Fruit fly (Drosophila melanogaster) whole organism, embryonic: ENCODE data around the gene MICAL-like.

Source experiments
- Bteb2 ChIP-seq: fragments of 200-800 bp; sonication (Bioruptor generic); optimal IDR thresholded peaks from 2 replicates; lab custom pipeline; 2016; ENCODE audit warnings: missing biosample characterization, missing genetic modification characterization
- CG10209 ChIP-seq: fragments of 200-800 bp; sonication (Bioruptor generic); optimal IDR thresholded peaks from 3 replicates; lab custom pipeline; 2017; ENCODE audit warnings: missing biosample characterization, mild to moderate bottlenecking, missing genetic modification characterization, missing genetic modification reagents
- CG11456 ChIP-seq: fragments of 200-800 bp; sonication (Bioruptor generic); IDR thresholded peaks from 3 replicates; pipeline ENCODE4 v1.3.6; 2022; ENCODE audit warnings: missing biosample characterization, missing genetic modification characterization
- CG12659 ChIP-seq: fragments of 200-800 bp; sonication (Bioruptor generic); optimal IDR thresholded peaks from 3 replicates; lab custom pipeline; 2017; ENCODE audit warnings: mild to moderate bottlenecking, missing biosample characterization, missing genetic modification reagents, missing genetic modification characterization
- CG12744 ChIP-seq: fragments of 200-800 bp; sonication (Bioruptor generic); optimal IDR thresholded peaks from 2 replicates; lab custom pipeline; 2016; ENCODE audit warnings: missing biosample characterization, missing genetic modification characterization
- CG13296 ChIP-seq: fragments of 200-800 bp; sonication (Bioruptor generic); optimal IDR thresholded peaks from 3 replicates; lab custom pipeline; 2018; ENCODE audit warnings: missing biosample characterization, mild to moderate bottlenecking, missing genetic modification characterization
- CG13775 ChIP-seq: fragments of 200-800 bp; sonication (Bioruptor generic); optimal IDR thresholded peaks from 3 replicates; lab custom pipeline; 2017; ENCODE audit warnings: missing biosample characterization, mild to moderate bottlenecking, missing genetic modification characterization
- CG2202 ChIP-seq: fragments of 200-800 bp; sonication (Bioruptor generic); optimal IDR thresholded peaks from 2 replicates; lab custom pipeline; 2018; ENCODE audit warnings: missing biosample characterization, mild to moderate bottlenecking, missing genetic modification characterization
- CG2712 ChIP-seq: fragments of 200-800 bp; optimal IDR thresholded peaks from 3 replicates; lab custom pipeline; 2019; ENCODE audit warnings: missing biosample characterization, mild to moderate bottlenecking, missing genetic modification characterization, moderate library complexity
- CG30403 ChIP-seq: fragments of 200-800 bp; sonication (Bioruptor generic); optimal IDR thresholded peaks from 3 replicates; lab custom pipeline; 2016; ENCODE audit warnings: missing biosample characterization, missing genetic modification characterization
- CG30431 ChIP-seq: fragments of 200-800 bp; sonication (Bioruptor generic); optimal IDR thresholded peaks from 2 replicates; lab custom pipeline; 2017; ENCODE audit warnings: missing biosample characterization, missing genetic modification characterization
- CG32532 ChIP-seq: fragments of 200-800 bp; sonication (Bioruptor generic); IDR thresholded peaks from 2 replicates; pipeline ENCODE4 v1.3.6; 2022; ENCODE audit warnings: missing biosample characterization, missing genetic modification characterization
- CG42726 ChIP-seq: fragments of 200-800 bp; sonication (Bioruptor generic); IDR thresholded peaks from 2 replicates; pipeline ENCODE4 v1.3.6; 2022; ENCODE audit warnings: missing biosample characterization, missing genetic modification characterization; ENCODE audit not compliant: partially characterized antibody
- CG43689 ChIP-seq: fragments of 200-800 bp; sonication (Bioruptor generic); IDR thresholded peaks from 2 replicates; pipeline ENCODE4 v1.3.6; 2022; ENCODE audit warnings: missing biosample characterization, missing genetic modification characterization
- CG6791 ChIP-seq: fragments of 200-800 bp; sonication (Bioruptor generic); IDR thresholded peaks from 3 replicates; pipeline ENCODE4 v1.3.6; 2022; ENCODE audit warnings: missing biosample characterization, missing genetic modification characterization; ENCODE audit not compliant: partially characterized antibody
- CG8089 ChIP-seq: fragments of 200-800 bp; sonication (Bioruptor generic); optimal IDR thresholded peaks from 3 replicates; lab custom pipeline; 2016; ENCODE audit warnings: missing biosample characterization, missing genetic modification characterization
- CG8290 ChIP-seq, 3 experiments: fragments of 200-800 bp; sonication (Bioruptor generic); optimal IDR thresholded peaks; 2 replicates each; lab custom pipeline; 2016 to 2019; ENCODE audit warnings: missing biosample characterization in 3 of 3, missing genetic modification characterization in 3 of 3, mild to moderate bottlenecking in 2 of 3, moderate library complexity in 1 of 3
- CG8478 ChIP-seq: fragments of >200 bp; optimal IDR thresholded peaks from 2 replicates; lab custom pipeline; 2018
- Gsc ChIP-seq: fragments of 200-800 bp; sonication (Bioruptor generic); IDR thresholded peaks from 2 replicates; pipeline ENCODE4 v1.3.6; 2022; ENCODE audit warnings: missing biosample characterization, missing genetic modification characterization
- HmgD ChIP-seq: fragments of 200-800 bp; sonication (Bioruptor generic); optimal IDR thresholded peaks from 3 replicates; lab custom pipeline; 2016; ENCODE audit warnings: missing biosample characterization, missing genetic modification characterization
- HmgZ ChIP-seq: fragments of 200-800 bp; sonication (Bioruptor generic); optimal IDR thresholded peaks from 2 replicates; lab custom pipeline; 2018; ENCODE audit warnings: missing biosample characterization, mild to moderate bottlenecking, missing genetic modification characterization
- Hmx ChIP-seq: fragments of 200-800 bp; sonication (Bioruptor generic); optimal IDR thresholded peaks from 2 replicates; lab custom pipeline; 2016; ENCODE audit warnings: missing biosample characterization, missing genetic modification characterization
- Lhr ChIP-seq: fragments of 200-800 bp; sonication (Bioruptor generic); optimal IDR thresholded peaks from 3 replicates; lab custom pipeline; 2017; ENCODE audit warnings: mild to moderate bottlenecking, missing biosample characterization, missing genetic modification reagents, missing genetic modification characterization
- Ptx1 ChIP-seq: fragments of 200-800 bp; sonication (Bioruptor generic); IDR thresholded peaks from 2 replicates; pipeline ENCODE4 v1.3.6; 2022; ENCODE audit warnings: missing biosample characterization, missing genetic modification characterization
- Scr ChIP-seq: fragments of 200-800 bp; sonication (Bioruptor generic); IDR thresholded peaks from 2 replicates; pipeline ENCODE4 v1.3.6; 2022; ENCODE audit warnings: missing biosample characterization, missing genetic modification characterization; ENCODE audit not compliant: partially characterized antibody
- amos ChIP-seq: fragments of 200-800 bp; sonication (Bioruptor generic); IDR thresholded peaks from 2 replicates; pipeline ENCODE4 v1.3.6; 2022; ENCODE audit warnings: missing biosample characterization, missing genetic modification characterization; ENCODE audit not compliant: partially characterized antibody
- ash1 ChIP-seq: fragments of 200-800 bp; sonication (Bioruptor generic); optimal IDR thresholded peaks from 2 replicates; lab custom pipeline; 2018; ENCODE audit warnings: missing biosample characterization, mild to moderate bottlenecking, missing genetic modification characterization
- cato ChIP-seq: fragments of 200-800 bp; sonication (Bioruptor generic); optimal IDR thresholded peaks from 2 replicates; lab custom pipeline; 2016; ENCODE audit warnings: missing biosample characterization, missing genetic modification characterization, borderline replicate concordance
- chif ChIP-seq, 2 experiments: fragments of 200-800 bp; sonication (Bioruptor generic); optimal IDR thresholded peaks; 3 replicates each; lab custom pipeline; 2016; ENCODE audit warnings: missing biosample characterization in 2 of 2, missing genetic modification characterization in 2 of 2
- chinmo ChIP-seq: fragments of 200-800 bp; sonication (Bioruptor generic); IDR thresholded peaks from 4 replicates; pipeline ENCODE4 v1.3.6; 2022; ENCODE audit warnings: missing biosample characterization, missing genetic modification characterization; ENCODE audit not compliant: partially characterized antibody
- corto ChIP-seq: fragments of 200-800 bp; sonication (Bioruptor generic); optimal IDR thresholded peaks from 2 replicates; lab custom pipeline; 2016; ENCODE audit warnings: missing biosample characterization, mild to moderate bottlenecking, missing genetic modification characterization, moderate library complexity
- dm ChIP-seq: fragments of 200-800 bp; sonication (Bioruptor generic); optimal IDR thresholded peaks from 3 replicates; lab custom pipeline; 2016; ENCODE audit warnings: missing biosample characterization, missing genetic modification characterization
- eve ChIP-seq, 2 experiments: fragments of >200 bp; optimal IDR thresholded peaks; 2 replicates each; lab custom pipeline; 2017; ENCODE audit warnings: missing biosample characterization in 2 of 2, missing genetic modification characterization in 2 of 2
- hbn ChIP-seq: fragments of 200-800 bp; sonication (Bioruptor generic); IDR thresholded peaks from 2 replicates; pipeline ENCODE4 v1.3.6; 2022; ENCODE audit warnings: missing biosample characterization, missing genetic modification characterization; ENCODE audit not compliant: partially characterized antibody
- jing ChIP-seq: fragments of 200-800 bp; sonication (Bioruptor generic); optimal IDR thresholded peaks from 2 replicates; lab custom pipeline; 2018; ENCODE audit warnings: missing biosample characterization, mild to moderate bottlenecking, missing genetic modification characterization
- knrl ChIP-seq: fragments of 200-800 bp; sonication (Bioruptor generic); IDR thresholded peaks from 3 replicates; pipeline ENCODE4 v1.3.6; 2022; ENCODE audit warnings: missing biosample characterization, missing genetic modification characterization; ENCODE audit not compliant: partially characterized antibody
- lilli ChIP-seq: fragments of 200-800 bp; sonication (Bioruptor generic); optimal IDR thresholded peaks from 3 replicates; lab custom pipeline; 2016; ENCODE audit warnings: missing biosample characterization, missing genetic modification characterization
- mld ChIP-seq: fragments of 200-800 bp; sonication (Bioruptor generic); IDR thresholded peaks from 3 replicates; pipeline ENCODE4 v1.3.6; 2022; ENCODE audit warnings: missing biosample characterization, missing genetic modification characterization; ENCODE audit not compliant: partially characterized antibody
- nerfin-1 ChIP-seq: fragments of 200-800 bp; sonication (Bioruptor generic); optimal IDR thresholded peaks from 3 replicates; lab custom pipeline; 2019; ENCODE audit warnings: missing biosample characterization, mild to moderate bottlenecking, missing genetic modification characterization, moderate library complexity
- nerfin-2 ChIP-seq: fragments of 200-800 bp; sonication (Bioruptor generic); IDR thresholded peaks from 2 replicates; pipeline ENCODE4 v1.3.6; 2022; ENCODE audit warnings: missing biosample characterization, missing genetic modification characterization; ENCODE audit not compliant: partially characterized antibody
- pan ChIP-seq, 4 experiments: fragments of >200 bp in 3 of 4; fragments of 200-800 bp in 1 of 4; sonication (Bioruptor generic) in 1 of 4; optimal IDR thresholded peaks in 3 of 4; IDR thresholded peaks in 1 of 4; 2 replicates each; pipeline versions ENCODE4 v1.3.6 to Lab custom; 2017 to 2022; ENCODE audit warnings: missing biosample characterization in 2 of 4, missing genetic modification characterization in 2 of 4, mixed read lengths in 1 of 4
- pho ChIP-seq: fragments of 200-800 bp; sonication (Bioruptor generic); optimal IDR thresholded peaks from 2 replicates; lab custom pipeline; 2016; ENCODE audit warnings: missing biosample characterization, missing genetic modification characterization
- shn ChIP-seq: fragments of 200-800 bp; sonication (Bioruptor generic); optimal IDR thresholded peaks from 3 replicates; lab custom pipeline; 2016; ENCODE audit warnings: missing biosample characterization, missing genetic modification characterization
- so ChIP-seq: fragments of 200-800 bp; sonication (Bioruptor generic); IDR thresholded peaks from 3 replicates; pipeline ENCODE4 v1.3.6; 2022; ENCODE audit warnings: missing biosample characterization, missing genetic modification characterization
- ssp ChIP-seq: fragments of 200-800 bp; sonication (Bioruptor generic); IDR thresholded peaks from 2 replicates; pipeline ENCODE4 v1.3.6; 2022; ENCODE audit warnings: missing biosample characterization, missing genetic modification characterization
- trem ChIP-seq: fragments of 200-800 bp; optimal IDR thresholded peaks from 3 replicates; lab custom pipeline; 2019; ENCODE audit warnings: missing biosample characterization, mild to moderate bottlenecking, missing genetic modification characterization, moderate library complexity
- wek ChIP-seq: fragments of 200-800 bp; sonication (Bioruptor generic); optimal IDR thresholded peaks from 3 replicates; lab custom pipeline; 2018; ENCODE audit warnings: missing biosample characterization, mild to moderate bottlenecking, missing genetic modification characterization, moderate library complexity
- zen ChIP-seq: fragments of 200-800 bp; sonication (Bioruptor generic); optimal IDR thresholded peaks from 3 replicates; lab custom pipeline; 2018; ENCODE audit warnings: missing biosample characterization, mild to moderate bottlenecking, missing genetic modification characterization, moderate library complexity
- zf30C ChIP-seq: fragments of 200-800 bp; sonication (Bioruptor generic); optimal IDR thresholded peaks from 3 replicates; lab custom pipeline; 2018; ENCODE audit warnings: missing biosample characterization, mild to moderate bottlenecking, missing genetic modification characterization

The MICAL-like gene

DNA sequence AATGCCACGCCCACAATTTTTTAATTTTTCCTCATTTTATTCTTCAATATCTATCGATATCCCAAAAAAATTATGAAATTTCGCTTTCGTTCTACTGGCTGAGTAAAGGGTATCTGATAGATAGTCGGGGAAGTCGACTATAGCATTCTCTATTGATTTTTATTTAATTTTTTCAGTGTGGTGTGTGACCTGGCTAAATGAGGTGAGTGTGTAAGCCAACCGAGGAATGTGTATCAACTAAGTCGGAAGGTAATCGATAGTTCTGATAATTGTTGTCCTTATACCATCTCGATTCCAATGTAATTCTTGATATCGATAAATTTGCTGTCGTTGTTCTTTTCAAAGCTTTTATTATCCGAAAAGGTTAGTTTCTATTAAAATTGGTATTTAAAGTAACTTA is 8.6 kb downstream of the MICAL-like start, which contains the start of gene CG11263 (continued):
- no peak for TF ChIP-seq corto (GFP tag; lab: Kevin White, UChicago)
- no peak for TF ChIP-seq CG2202 (tag; lab: Kevin White, UChicago)
- TF ChIP-seq CG8478 (lab: Kevin White, UChicago): no peak
- TF ChIP-seq CG13296 (GFP tag; lab: Kevin White, UChicago): no peak
- TF ChIP-seq CG32532: peak; percentile 60
- TF ChIP-seq lilli (GFP tag; lab: Kevin White, UChicago): peak; percentile 74
- TF ChIP-seq zf30C: peak; percentile 90
- TF ChIP-seq nerfin-2 (GFP tag; lab: Robert Waterston, UW): peak; percentile 80
- peak; percentile 72 for TF ChIP-seq HmgD (GFP tag; lab: Kevin White, UChicago)
- TF ChIP-seq CG8089: peak; percentile 24
- peak in 1 of 2 experiments; percentile 23 for TF ChIP-seq eve (GFP tag; optimal IDR thresholded peaks at IDR 0.05; lab: Kevin White, UChicago)
- no peak for TF ChIP-seq nerfin-1 (tag; lab: Kevin White, UChicago)
- TF ChIP-seq Bteb2 (GFP tag; lab: Kevin White, UChicago): peak; percentile 47
- TF ChIP-seq CG42726 (GFP tag; lab: Robert Waterston, UW): peak; percentile 65; the same call in 1 of the 2 replicates
- peak; percentile 39 for TF ChIP-seq shn (GFP tag; lab: Kevin White, UChicago)
- TF ChIP-seq ash1: no peak
- TF ChIP-seq Hmx (GFP tag; lab: Kevin White, UChicago): no peak
- peak; percentile 47 for TF ChIP-seq CG2712 (tag; lab: Kevin White, UChicago)
- no peak for TF ChIP-seq cato (GFP tag; lab: Kevin White, UChicago)
- TF ChIP-seq CG30403: peak; percentile 70
- TF ChIP-seq Lhr (GFP tag; lab: Kevin White, UChicago): peak; percentile 73
- TF ChIP-seq CG11456 (GFP tag; lab: Robert Waterston, UW): 0 out of 3 replicates have a peak, but pooled peaks have one; percentile 60
- no peak for TF ChIP-seq zen (tag; lab: Kevin White, UChicago)
- TF ChIP-seq mld (GFP tag; lab: Robert Waterston, UW): no peak
- peak; percentile 55 for TF ChIP-seq pho (GFP tag; lab: Kevin White, UChicago)
- TF ChIP-seq Gsc (GFP tag; lab: Robert Waterston, UW): no peak
- peak; percentile 7 for TF ChIP-seq CG30431
- TF ChIP-seq chif (GFP tag; optimal IDR thresholded peaks at IDR 0.05; lab: Kevin White, UChicago): peak; percentile 47 to 49
- peak; percentile 83 for TF ChIP-seq Scr (GFP tag; lab: Robert Waterston, UW)
- TF ChIP-seq trem (tag; lab: Kevin White, UChicago): peak; percentile 41
- TF ChIP-seq so: no peak
- peak; percentile 53; the same call in 1 of the 2 replicates for TF ChIP-seq Ptx1 (GFP tag; lab: Robert Waterston, UW)
- peak; percentile 77; the same call in 2 of the 4 replicates for TF ChIP-seq chinmo (GFP tag; lab: Robert Waterston, UW)
- peak; percentile 11 for TF ChIP-seq CG12744
- peak; percentile 36; the same call in 1 of the 2 replicates for TF ChIP-seq ssp (GFP tag; lab: Robert Waterston, UW)
- peak; percentile 82 for TF ChIP-seq amos (GFP tag; lab: Robert Waterston, UW)
- peak; percentile 54 for TF ChIP-seq dm (GFP tag; lab: Kevin White, UChicago)
- peak; percentile 43 for TF ChIP-seq CG12659
- peak; percentile 79 for TF ChIP-seq knrl (GFP tag; lab: Robert Waterston, UW)
- peak; percentile 7 for TF ChIP-seq HmgZ (tag; lab: Kevin White, UChicago)
- TF ChIP-seq pan (optimal IDR thresholded peaks at IDR 0.05; lab: Kevin White, UChicago): no peak
- TF ChIP-seq pan (GFP tag; optimal IDR thresholded peaks at IDR 0.05 in 1 of 2, IDR thresholded peaks at IDR 0.05 in 1 of 2): peak in 1 of 2 experiments; percentile 42
- no peak for TF ChIP-seq jing (GFP tag; lab: Kevin White, UChicago)
- TF ChIP-seq CG13775: peak; percentile 12
- no peak for TF ChIP-seq CG43689 (GFP tag; lab: Robert Waterston, UW)
- TF ChIP-seq CG8290 (GFP tag; optimal IDR thresholded peaks at IDR 0.05; lab: Kevin White, UChicago): peak; percentile 73
- peak; percentile 21 to 80 for TF ChIP-seq CG8290 (tag; optimal IDR thresholded peaks at IDR 0.05; lab: Kevin White, UChicago)
- no peak for TF ChIP-seq wek
- TF ChIP-seq CG6791 (GFP tag; lab: Robert Waterston, UW): peak; percentile 88
- TF ChIP-seq hbn (GFP tag; lab: Robert Waterston, UW): peak; percentile 82
- peak; percentile 19 for TF ChIP-seq CG10209 (GFP tag; lab: Kevin White, UChicago)
